Worm (Caenorhabditis elegans) whole organism, late embryonic: Measurements from ENCODE around the gene Y55D5A.3.

Source experiments
- ama-1 ChIP-seq: fragments of 150-350 bp; optimal IDR thresholded peaks from 2 replicates; lab custom pipeline; 2014
- ceh-30 ChIP-seq: fragments of 150-350 bp; optimal IDR thresholded peaks from 2 replicates; lab custom pipeline; 2014; ENCODE audit warnings: missing biosample characterization, missing genetic modification characterization
- tbx-2 ChIP-seq: sonication (generic microtip); optimal IDR thresholded peaks from 2 replicates; lab custom pipeline; 2016; ENCODE audit warnings: missing genetic modification characterization, missing compliant biosample characterization

ce11 chrIII:2989957-2990356 is 14.4 kb upstream of the Y55D5A.3 start, which contains the start of gene Y55D5A.4:
- TF ChIP-seq tbx-2 (tag; lab: Kevin White, UChicago), result no peak
- no peak for TF ChIP-seq ama-1 (lab: Kevin White, UChicago)
- no peak for TF ChIP-seq ceh-30 (tag; lab: Kevin White, UChicago)
